Fruit fly (Drosophila melanogaster): Measurements from ENCODE around the gene CG10096.

- TF ChIP-seq cic (GFP tag; optimal IDR thresholded peaks at IDR 0.05): no peak
- no peak for TF ChIP-seq CG5204 (GFP tag; optimal IDR thresholded peaks at IDR 0.05)
- no peak for TF ChIP-seq CG7101 (tag; optimal IDR thresholded peaks at IDR 0.05)
- no peak for TF ChIP-seq pad (GFP tag; optimal IDR thresholded peaks at IDR 0.05)
- TF ChIP-seq Crg-1 (GFP tag; optimal IDR thresholded peaks at IDR 0.05): no peak
- no peak for TF ChIP-seq cnc (optimal IDR thresholded peaks at IDR 0.05)
- no peak for TF ChIP-seq ovo (GFP tag; optimal IDR thresholded peaks at IDR 0.05)
- TF ChIP-seq CG11617 (GFP tag; optimal IDR thresholded peaks at IDR 0.05): no peak
- TF ChIP-seq bab1 (GFP tag; optimal IDR thresholded peaks at IDR 0.05): no peak
- TF ChIP-seq toe (GFP tag; optimal IDR thresholded peaks at IDR 0.05): no peak
- no peak for TF ChIP-seq CG1620 (GFP tag; optimal IDR thresholded peaks at IDR 0.05)
- TF ChIP-seq tj (GFP tag; optimal IDR thresholded peaks at IDR 0.05): no peak
- no peak for TF ChIP-seq Hr96 (GFP tag; optimal IDR thresholded peaks at IDR 0.05)
- no peak for TF ChIP-seq CG12768 (GFP tag; optimal IDR thresholded peaks at IDR 0.05)
Measured at dm6 chr3R:12347659-12348058, 48.1 kb downstream of the CG10096 start.
